Fruit fly (Drosophila melanogaster) whole organism, embryonic: Measurements from ENCODE around the gene CG13884.

Experiments
- Abd-B ChIP-seq: fragments of 200-800 bp; sonication (Bioruptor generic); optimal IDR thresholded peaks from 2 replicates; lab custom pipeline; 2018; ENCODE audit warnings: missing biosample characterization, mild to moderate bottlenecking, missing genetic modification characterization, moderate library complexity
- CG10979 ChIP-seq: fragments of 200-800 bp; sonication (Bioruptor generic); optimal IDR thresholded peaks from 2 replicates; lab custom pipeline; 2018; ENCODE audit warnings: missing biosample characterization, mild to moderate bottlenecking, missing genetic modification characterization, moderate library complexity
- CG11398 ChIP-seq: fragments of 200-800 bp; sonication (Bioruptor generic); optimal IDR thresholded peaks from 2 replicates; lab custom pipeline; 2016; ENCODE audit warnings: missing biosample characterization, missing genetic modification characterization
- CG11504 ChIP-seq: fragments of 200-800 bp; sonication (Bioruptor generic); optimal IDR thresholded peaks from 3 replicates; lab custom pipeline; 2019; ENCODE audit warnings: missing biosample characterization, mild to moderate bottlenecking, missing genetic modification characterization, moderate library complexity
- CG11696 ChIP-seq: fragments of 200-800 bp; sonication (Bioruptor generic); IDR thresholded peaks from 2 replicates; pipeline ENCODE4 v1.3.6; 2022; ENCODE audit warnings: missing biosample characterization, missing genetic modification characterization
- CG12236 ChIP-seq: fragments of 200-800 bp; sonication (Bioruptor generic); optimal IDR thresholded peaks from 2 replicates; lab custom pipeline; 2016; ENCODE audit warnings: missing biosample characterization, missing genetic modification characterization
- CG14050 ChIP-seq: fragments of 200-800 bp; sonication (Bioruptor generic); IDR thresholded peaks from 3 replicates; pipeline ENCODE4 v1.3.6; 2022; ENCODE audit warnings: missing biosample characterization, missing genetic modification characterization
- CG15073 ChIP-seq: fragments of 200-800 bp; sonication (Bioruptor generic); optimal IDR thresholded peaks from 2 replicates; lab custom pipeline; 2016; ENCODE audit warnings: missing biosample characterization, missing genetic modification characterization
- CG15269 ChIP-seq: fragments of 200-800 bp; sonication (Bioruptor generic); optimal IDR thresholded peaks from 2 replicates; lab custom pipeline; 2018; ENCODE audit warnings: missing biosample characterization, mild to moderate bottlenecking, missing genetic modification characterization, moderate library complexity
- CG15514 ChIP-seq: fragments of 200-800 bp; sonication (Bioruptor generic); optimal IDR thresholded peaks from 3 replicates; lab custom pipeline; 2017; ENCODE audit warnings: missing biosample characterization, missing genetic modification characterization, mild to moderate bottlenecking, moderate library complexity, missing genetic modification reagents
- CG17829 ChIP-seq: fragments of 200-800 bp; optimal IDR thresholded peaks from 2 replicates; lab custom pipeline; 2019; ENCODE audit warnings: missing biosample characterization, mild to moderate bottlenecking, missing genetic modification characterization, moderate library complexity
- CG18599 ChIP-seq: fragments of 200-800 bp; sonication (Bioruptor generic); optimal IDR thresholded peaks from 3 replicates; lab custom pipeline; 2017; ENCODE audit warnings: missing biosample characterization, missing genetic modification characterization, mild to moderate bottlenecking, moderate library complexity, missing genetic modification reagents
- CG2199 ChIP-seq: fragments of 200-800 bp; sonication (Bioruptor generic); IDR thresholded peaks from 3 replicates; pipeline ENCODE4 v1.3.6; 2022; ENCODE audit warnings: missing biosample characterization, missing genetic modification characterization
- CG34224 ChIP-seq: fragments of 200-800 bp; sonication (Bioruptor generic); IDR thresholded peaks from 3 replicates; pipeline ENCODE4 v1.3.6; 2022; ENCODE audit warnings: missing biosample characterization, missing genetic modification characterization; ENCODE audit not compliant: partially characterized antibody
- CG3995 ChIP-seq: fragments of 200-800 bp; sonication (Bioruptor generic); optimal IDR thresholded peaks from 3 replicates; lab custom pipeline; 2016; ENCODE audit warnings: missing biosample characterization, missing genetic modification characterization
- CG7357 ChIP-seq: fragments of 200-800 bp; sonication (Bioruptor generic); IDR thresholded peaks from 3 replicates; pipeline ENCODE4 v1.3.6; 2022; ENCODE audit warnings: missing biosample characterization, missing genetic modification characterization
- Chrac-16 ChIP-seq: fragments of 200-800 bp; sonication (Bioruptor generic); optimal IDR thresholded peaks from 3 replicates; lab custom pipeline; 2016; ENCODE audit warnings: missing biosample characterization, missing genetic modification characterization
- CrebB ChIP-seq: fragments of 200-800 bp; sonication (Bioruptor generic); optimal IDR thresholded peaks from 3 replicates; lab custom pipeline; 2018; ENCODE audit warnings: missing biosample characterization, mild to moderate bottlenecking, missing genetic modification characterization
- D ChIP-seq, 2 experiments: fragments of 200-800 bp in 1 of 2; fragments of >200 bp in 1 of 2; sonication (Bioruptor generic) in 1 of 2; optimal IDR thresholded peaks; 2 replicates in 1 of 2; 3 replicates in 1 of 2; lab custom pipeline; 2017; ENCODE audit warnings: mild to moderate bottlenecking in 1 of 2, missing biosample characterization in 1 of 2, missing genetic modification characterization in 1 of 2, missing genetic modification reagents in 1 of 2
- GATAe ChIP-seq: fragments of 200-800 bp; sonication (Bioruptor generic); conservative IDR thresholded peaks from 2 replicates; pipeline ENCODE4 v1.3.6; 2022; ENCODE audit warnings: missing biosample characterization, missing genetic modification characterization
- H15 ChIP-seq: fragments of 200-800 bp; sonication (Bioruptor generic); IDR thresholded peaks from 3 replicates; pipeline ENCODE4 v1.3.6; 2022; ENCODE audit warnings: missing biosample characterization, missing genetic modification characterization
- HHEX ChIP-seq: fragments of 200-800 bp; sonication (Bioruptor generic); optimal IDR thresholded peaks from 3 replicates; lab custom pipeline; 2017; ENCODE audit warnings: missing biosample characterization, mild to moderate bottlenecking, missing genetic modification characterization, missing genetic modification reagents
- HmgD ChIP-seq: fragments of 200-800 bp; sonication (Bioruptor generic); optimal IDR thresholded peaks from 3 replicates; lab custom pipeline; 2016; ENCODE audit warnings: missing biosample characterization, missing genetic modification characterization
- Hmx ChIP-seq: fragments of 200-800 bp; sonication (Bioruptor generic); optimal IDR thresholded peaks from 2 replicates; lab custom pipeline; 2016; ENCODE audit warnings: missing biosample characterization, missing genetic modification characterization
- Hr39 ChIP-seq: fragments of >200 bp; optimal IDR thresholded peaks from 2 replicates; lab custom pipeline; 2017
- MTF-1 ChIP-seq: fragments of 200-800 bp; sonication (Bioruptor generic); optimal IDR thresholded peaks from 2 replicates; lab custom pipeline; 2018; ENCODE audit warnings: missing biosample characterization, mild to moderate bottlenecking, missing genetic modification characterization, borderline replicate concordance
- Nf-YA ChIP-seq: fragments of 200-800 bp; sonication (Bioruptor generic); IDR thresholded peaks from 2 replicates; pipeline ENCODE4 v1.3.6; 2022; ENCODE audit warnings: missing biosample characterization, missing genetic modification characterization
- Usf ChIP-seq: fragments of 200-800 bp; sonication (Bioruptor generic); optimal IDR thresholded peaks from 2 replicates; lab custom pipeline; 2017; ENCODE audit warnings: missing genotype, missing biosample characterization, missing genetic modification characterization
- bab2 ChIP-seq: fragments of 200-800 bp; sonication (Bioruptor generic); optimal IDR thresholded peaks from 2 replicates; lab custom pipeline; 2016; ENCODE audit warnings: missing biosample characterization, missing genetic modification characterization
- bowl ChIP-seq: fragments of 200-800 bp; sonication (Bioruptor generic); IDR thresholded peaks from 2 replicates; pipeline ENCODE4 v1.3.6; 2022; ENCODE audit warnings: missing biosample characterization, missing genetic modification characterization
- bsh ChIP-seq, 2 experiments: fragments of 200-800 bp; sonication (Bioruptor generic); optimal IDR thresholded peaks; 2 replicates each; lab custom pipeline; 2017 to 2018; ENCODE audit warnings: mild to moderate bottlenecking in 2 of 2, missing biosample characterization in 2 of 2, missing genetic modification characterization in 2 of 2, moderate library complexity in 1 of 2
- cad ChIP-seq: fragments of >200 bp; optimal IDR thresholded peaks from 2 replicates; lab custom pipeline; 2017; ENCODE audit warnings: missing biosample characterization, missing genetic modification characterization
- cg ChIP-seq: fragments of 200-800 bp; sonication (Bioruptor generic); optimal IDR thresholded peaks from 3 replicates; lab custom pipeline; 2019; ENCODE audit warnings: missing biosample characterization, mild to moderate bottlenecking, missing genetic modification characterization, moderate library complexity
- chn ChIP-seq: fragments of 200-800 bp; sonication (Bioruptor generic); optimal IDR thresholded peaks from 2 replicates; lab custom pipeline; 2016; ENCODE audit warnings: missing biosample characterization, missing genetic modification characterization
- crol ChIP-seq: fragments of 200-800 bp; sonication (Bioruptor generic); IDR thresholded peaks from 2 replicates; pipeline ENCODE4 v1.3.6; 2022; ENCODE audit warnings: missing biosample characterization, missing genetic modification characterization
- da ChIP-seq: fragments of 200-800 bp; sonication (Bioruptor generic); optimal IDR thresholded peaks from 2 replicates; lab custom pipeline; 2016; ENCODE audit warnings: missing biosample characterization, missing genetic modification characterization
- dan ChIP-seq: fragments of 200-800 bp; sonication (Bioruptor generic); IDR thresholded peaks from 2 replicates; pipeline ENCODE4 v1.3.6; 2022; ENCODE audit warnings: missing biosample characterization, missing genetic modification characterization
- dmrt99B ChIP-seq: fragments of 200-800 bp; sonication (Bioruptor generic); optimal IDR thresholded peaks from 2 replicates; lab custom pipeline; 2018; ENCODE audit warnings: missing biosample characterization, mild to moderate bottlenecking, missing genetic modification characterization, moderate library complexity
- klu ChIP-seq: fragments of 200-800 bp; sonication (Bioruptor generic); IDR thresholded peaks from 2 replicates; pipeline ENCODE4 v1.3.6; 2022; ENCODE audit warnings: missing biosample characterization, missing genetic modification characterization
- knrl ChIP-seq: fragments of 200-800 bp; sonication (Bioruptor generic); IDR thresholded peaks from 3 replicates; pipeline ENCODE4 v1.3.6; 2022; ENCODE audit warnings: missing biosample characterization, missing genetic modification characterization; ENCODE audit not compliant: partially characterized antibody
- oc ChIP-seq: fragments of 200-800 bp; sonication (Bioruptor generic); optimal IDR thresholded peaks from 2 replicates; lab custom pipeline; 2018; ENCODE audit warnings: missing biosample characterization, mild to moderate bottlenecking, missing genetic modification characterization, moderate library complexity
- ranshi ChIP-seq: fragments of 200-800 bp; sonication (Bioruptor generic); IDR thresholded peaks from 2 replicates; pipeline ENCODE4 v1.3.6; 2022; ENCODE audit warnings: missing biosample characterization, missing genetic modification characterization
- run ChIP-seq: fragments of 200-800 bp; sonication (Bioruptor generic); optimal IDR thresholded peaks from 3 replicates; lab custom pipeline; 2018; ENCODE audit warnings: missing biosample characterization, mild to moderate bottlenecking, missing genetic modification characterization
- schlank ChIP-seq: fragments of 200-800 bp; sonication (Bioruptor generic); optimal IDR thresholded peaks from 2 replicates; lab custom pipeline; 2018; ENCODE audit warnings: missing biosample characterization, mild to moderate bottlenecking, missing genetic modification characterization
- tap ChIP-seq: fragments of 200-800 bp; optimal IDR thresholded peaks from 3 replicates; lab custom pipeline; 2019; ENCODE audit warnings: missing biosample characterization, mild to moderate bottlenecking, missing genetic modification characterization, moderate library complexity
- trem ChIP-seq: fragments of 200-800 bp; optimal IDR thresholded peaks from 3 replicates; lab custom pipeline; 2019; ENCODE audit warnings: missing biosample characterization, mild to moderate bottlenecking, missing genetic modification characterization, moderate library complexity
- ttk ChIP-seq: fragments of 200-800 bp; sonication (Bioruptor generic); IDR thresholded peaks from 2 replicates; pipeline ENCODE4 v2.1.2; 2022; ENCODE audit warnings: missing biosample characterization, missing genetic modification characterization
- tup ChIP-seq: fragments of 200-800 bp; sonication (Bioruptor generic); optimal IDR thresholded peaks from 2 replicates; lab custom pipeline; 2016; ENCODE audit warnings: missing biosample characterization, mild to moderate bottlenecking, missing genetic modification characterization, moderate library complexity

CG13884 gene

dm6 chr3L:346656-347640 lies 19.3 kb downstream of the CG13884 start, which contains the start of gene mth (continued):
- TF ChIP-seq HHEX (GFP tag; lab: Kevin White, UChicago) = no peak
- TF ChIP-seq HmgD (GFP tag; lab: Kevin White, UChicago) = no peak
- no peak for TF ChIP-seq dan (GFP tag; lab: Robert Waterston, UW)
- TF ChIP-seq D (optimal IDR thresholded peaks at IDR 0.05; lab: Kevin White, UChicago) = peak; percentile 56
- no peak for TF ChIP-seq D (GFP tag; optimal IDR thresholded peaks at IDR 0.05; lab: Kevin White, UChicago)
- no peak for TF ChIP-seq klu
- peak; percentile 60 for TF ChIP-seq Abd-B (GFP tag; lab: Kevin White, UChicago)
- TF ChIP-seq CG11504 (tag; lab: Kevin White, UChicago) = peak; percentile 57
- TF ChIP-seq trem (tag; lab: Kevin White, UChicago) = peak; percentile 77
- TF ChIP-seq knrl (GFP tag; lab: Robert Waterston, UW) = peak; percentile 100
- TF ChIP-seq CG15514 (GFP tag; lab: Kevin White, UChicago) = peak; percentile 91
- TF ChIP-seq CG17829 = peak; percentile 48
- TF ChIP-seq bsh (GFP tag; optimal IDR thresholded peaks at IDR 0.05; lab: Kevin White, UChicago) = peak in 1 of 2 experiments; percentile 47
- no peak for TF ChIP-seq Nf-YA (GFP tag; lab: Robert Waterston, UW)
- peak; percentile 12 for TF ChIP-seq CG15269 (tag; lab: Kevin White, UChicago)
- TF ChIP-seq tap (tag; lab: Kevin White, UChicago) = no peak
- TF ChIP-seq Hmx (GFP tag; lab: Kevin White, UChicago) = peak; percentile 29
- TF ChIP-seq CG7357 (GFP tag; lab: Robert Waterston, UW) = peak; percentile 94
- TF ChIP-seq bab2 (GFP tag; lab: Kevin White, UChicago) = peak; percentile 5
- no peak for TF ChIP-seq crol (GFP tag; lab: Robert Waterston, UW)
- no peak for TF ChIP-seq CG10979 (tag; lab: Kevin White, UChicago)
- no peak for TF ChIP-seq CG11696 (GFP tag; lab: Robert Waterston, UW)
- TF ChIP-seq da (GFP tag; lab: Kevin White, UChicago) = no peak
- peak; percentile 39 for TF ChIP-seq dmrt99B (tag; lab: Kevin White, UChicago)
- TF ChIP-seq cg (GFP tag; lab: Kevin White, UChicago) = peak; percentile 40
- peak; percentile 54 for TF ChIP-seq CG3995 (GFP tag; lab: Kevin White, UChicago)
- TF ChIP-seq CG12236 (GFP tag; lab: Kevin White, UChicago) = no peak
- TF ChIP-seq Hr39 (lab: Kevin White, UChicago) = no peak
- TF ChIP-seq CG18599 = peak; percentile 4
- TF ChIP-seq CG2199 (GFP tag; lab: Robert Waterston, UW) = no peak
- peak; percentile 11 for TF ChIP-seq Chrac-16 (GFP tag; lab: Kevin White, UChicago)
- no peak for TF ChIP-seq GATAe (GFP tag; lab: Robert Waterston, UW)
- TF ChIP-seq CG11398 (GFP tag; lab: Kevin White, UChicago) = no peak
- peak; percentile 43 for TF ChIP-seq chn
- TF ChIP-seq cad = no peak
- no peak for TF ChIP-seq run (tag; lab: Kevin White, UChicago)
- no peak for TF ChIP-seq schlank (tag; lab: Kevin White, UChicago)
- TF ChIP-seq CG34224 (GFP tag; lab: Robert Waterston, UW) = peak; percentile 98
- TF ChIP-seq MTF-1 = no peak
- TF ChIP-seq H15 (GFP tag; lab: Robert Waterston, UW) = peak; percentile 49; the same call in 1 of the 3 replicates
- no peak for TF ChIP-seq bowl (GFP tag; lab: Robert Waterston, UW)
- TF ChIP-seq oc = no peak
- TF ChIP-seq tup (GFP tag; lab: Kevin White, UChicago) = no peak
- no peak for TF ChIP-seq Usf (GFP tag; lab: Kevin White, UChicago)
- TF ChIP-seq ttk (GFP tag; lab: Robert Waterston, UW) = no peak
- TF ChIP-seq CG14050 = no peak
- 0 out of 2 replicates have a peak, but pooled peaks have one; percentile 15 for TF ChIP-seq ranshi (GFP tag; lab: Robert Waterston, UW)
- TF ChIP-seq CG15073 (GFP tag; lab: Kevin White, UChicago) = no peak
- no peak for TF ChIP-seq CrebB (tag; lab: Kevin White, UChicago)
